Fruit fly (Drosophila melanogaster) whole organism, prepupa: ENCODE data around the gene Cpr62Bb.

Experiments
- CG10631 ChIP-seq: fragments of 200-800 bp; sonication (Bioruptor generic); optimal IDR thresholded peaks from 2 replicates; lab custom pipeline; 2016; ENCODE audit warnings: missing biosample characterization, missing genetic modification characterization
- CG10669 ChIP-seq: fragments of 200-800 bp; sonication (Bioruptor generic); optimal IDR thresholded peaks from 3 replicates; lab custom pipeline; 2018; ENCODE audit warnings: missing biosample characterization, mild to moderate bottlenecking, missing genetic modification characterization, moderate library complexity
- CG11294 ChIP-seq: fragments of 200-800 bp; sonication (Bioruptor generic); IDR thresholded peaks from 2 replicates; pipeline ENCODE4 v1.3.6; 2022; ENCODE audit warnings: missing biosample characterization, missing genetic modification characterization
- CG11762 ChIP-seq: fragments of 200-800 bp; sonication (Bioruptor generic); optimal IDR thresholded peaks from 3 replicates; lab custom pipeline; 2016; ENCODE audit warnings: missing biosample characterization, missing genetic modification characterization; ENCODE audit not compliant: insufficient read depth
- CG11902 ChIP-seq: fragments of 200-800 bp; sonication (Bioruptor generic); optimal IDR thresholded peaks from 3 replicates; lab custom pipeline; 2016; ENCODE audit warnings: missing biosample characterization, missing genetic modification characterization
- CG1621 ChIP-seq: fragments of 200-800 bp; sonication (Bioruptor generic); optimal IDR thresholded peaks from 3 replicates; lab custom pipeline; 2018; ENCODE audit warnings: missing biosample characterization, mild to moderate bottlenecking, missing genetic modification characterization
- CG16779 ChIP-seq: fragments of 200-800 bp; sonication (Bioruptor generic); optimal IDR thresholded peaks from 3 replicates; lab custom pipeline; 2017; ENCODE audit warnings: missing biosample characterization, mild to moderate bottlenecking, missing genetic modification characterization
- CG3032 ChIP-seq: fragments of 200-800 bp; optimal IDR thresholded peaks from 2 replicates; lab custom pipeline; 2019; ENCODE audit warnings: missing biosample characterization, mild to moderate bottlenecking, missing genetic modification characterization, moderate library complexity
- CG31627 ChIP-seq: fragments of 200-800 bp; sonication (Bioruptor generic); optimal IDR thresholded peaks from 3 replicates; lab custom pipeline; 2016; ENCODE audit warnings: missing biosample characterization, missing genetic modification characterization
- CG32006 ChIP-seq: fragments of 200-800 bp; sonication (Bioruptor generic); optimal IDR thresholded peaks from 3 replicates; lab custom pipeline; 2017; ENCODE audit warnings: missing biosample characterization, mild to moderate bottlenecking, missing genetic modification characterization
- CG3919 ChIP-seq: fragments of 200-800 bp; sonication (Bioruptor generic); optimal IDR thresholded peaks from 3 replicates; lab custom pipeline; 2016; ENCODE audit warnings: missing biosample characterization, missing genetic modification characterization
- CG6163 ChIP-seq: fragments of 200-800 bp; sonication (Bioruptor generic); IDR thresholded peaks from 3 replicates; pipeline ENCODE4 v1.3.6; 2022; ENCODE audit warnings: missing biosample characterization, missing genetic modification characterization
- CG6276 ChIP-seq: fragments of 200-800 bp; sonication (Bioruptor generic); optimal IDR thresholded peaks from 2 replicates; lab custom pipeline; 2017; ENCODE audit warnings: missing biosample characterization, mild to moderate bottlenecking, missing genetic modification characterization
- CG6808 ChIP-seq: fragments of 200-800 bp; sonication (Bioruptor generic); optimal IDR thresholded peaks from 3 replicates; lab custom pipeline; 2017; ENCODE audit warnings: missing biosample characterization, missing genetic modification characterization, mild to moderate bottlenecking, moderate library complexity, missing genetic modification reagents
- CG6854 ChIP-seq: fragments of 200-800 bp; sonication (Bioruptor generic); optimal IDR thresholded peaks from 2 replicates; lab custom pipeline; 2017; ENCODE audit warnings: missing biosample characterization, mild to moderate bottlenecking, missing genetic modification characterization
- CG8119 ChIP-seq: fragments of 200-800 bp; sonication (Bioruptor generic); IDR thresholded peaks from 3 replicates; pipeline ENCODE4 v1.3.6; 2022; ENCODE audit warnings: missing biosample characterization, missing genetic modification characterization
- CG8319 ChIP-seq: fragments of 200-800 bp; sonication (Bioruptor generic); optimal IDR thresholded peaks from 3 replicates; lab custom pipeline; 2016; ENCODE audit warnings: missing biosample characterization, missing genetic modification characterization
- CG8632 ChIP-seq: fragments of 200-800 bp; sonication (Bioruptor generic); optimal IDR thresholded peaks from 3 replicates; lab custom pipeline; 2016; ENCODE audit warnings: missing biosample characterization, missing genetic modification characterization
- Eip75B ChIP-seq: fragments of 200-800 bp; sonication (Bioruptor generic); optimal IDR thresholded peaks from 3 replicates; lab custom pipeline; 2016; ENCODE audit warnings: missing biosample characterization, missing genetic modification characterization
- Eip78C ChIP-seq: fragments of 200-800 bp; sonication (Bioruptor generic); peaks from one replicate; lab custom pipeline; 2016; ENCODE audit warnings: missing biosample characterization, missing genetic modification characterization
- Eip93F ChIP-seq: fragments of 200-800 bp; sonication (Bioruptor generic); optimal IDR thresholded peaks from 2 replicates; lab custom pipeline; 2016; ENCODE audit warnings: missing biosample characterization, mild to moderate bottlenecking, missing genetic modification characterization
- Ets21C ChIP-seq: fragments of 200-800 bp; sonication (Bioruptor generic); optimal IDR thresholded peaks from 3 replicates; lab custom pipeline; 2016; ENCODE audit warnings: missing biosample characterization, missing genetic modification characterization
- Ets96B ChIP-seq: fragments of 200-800 bp; optimal IDR thresholded peaks from 2 replicates; lab custom pipeline; 2019; ENCODE audit warnings: missing biosample characterization, mild to moderate bottlenecking, missing genetic modification characterization, moderate library complexity
- Gug ChIP-seq: fragments of 200-800 bp; sonication (Bioruptor generic); IDR thresholded peaks from 2 replicates; pipeline ENCODE4 v1.3.6; 2022; ENCODE audit warnings: missing biosample characterization, missing genetic modification characterization
- Hr38 ChIP-seq: sonication (Bioruptor generic); optimal IDR thresholded peaks from 2 replicates; lab custom pipeline; 2016; ENCODE audit warnings: missing biosample characterization, missing genetic modification characterization
- Hr39 ChIP-seq: fragments of 200-800 bp; sonication (Bioruptor generic); optimal IDR thresholded peaks from 2 replicates; lab custom pipeline; 2016; ENCODE audit warnings: missing biosample characterization, missing genetic modification characterization
- OdsH ChIP-seq: fragments of 200-800 bp; sonication (Bioruptor generic); optimal IDR thresholded peaks from 3 replicates; lab custom pipeline; 2016; ENCODE audit warnings: missing biosample characterization, missing genetic modification characterization
- Smox ChIP-seq: fragments of 200-800 bp; sonication (Bioruptor generic); optimal IDR thresholded peaks from 3 replicates; lab custom pipeline; 2016; ENCODE audit warnings: missing biosample characterization, missing genetic modification characterization
- Sox102F ChIP-seq: fragments of 200-800 bp; sonication (Bioruptor generic); optimal IDR thresholded peaks from 2 replicates; lab custom pipeline; 2016; ENCODE audit warnings: missing biosample characterization, mild to moderate bottlenecking, missing genetic modification characterization
- Sox14 ChIP-seq: fragments of 200-800 bp; sonication (Bioruptor generic); optimal IDR thresholded peaks from 3 replicates; lab custom pipeline; 2016; ENCODE audit warnings: missing biosample characterization, missing genetic modification characterization
- Sox15 ChIP-seq: fragments of 200-800 bp; sonication (Bioruptor generic); optimal IDR thresholded peaks from 3 replicates; lab custom pipeline; 2016; ENCODE audit warnings: missing biosample characterization, missing genetic modification characterization
- achi ChIP-seq: fragments of 200-800 bp; sonication (Bioruptor generic); optimal IDR thresholded peaks from 3 replicates; lab custom pipeline; 2016; ENCODE audit warnings: missing biosample characterization, missing genetic modification characterization
- dac ChIP-seq: fragments of 200-800 bp; sonication (Bioruptor generic); optimal IDR thresholded peaks from 2 replicates; lab custom pipeline; 2017; ENCODE audit warnings: missing biosample characterization, mild to moderate bottlenecking, missing genetic modification characterization
- eg ChIP-seq: fragments of 200-800 bp; sonication (Bioruptor generic); IDR thresholded peaks from 3 replicates; pipeline ENCODE4 v1.3.6; 2022; ENCODE audit warnings: missing biosample characterization, missing genetic modification characterization
- esn ChIP-seq: fragments of 200-800 bp; sonication (Bioruptor generic); optimal IDR thresholded peaks from 2 replicates; lab custom pipeline; 2016; ENCODE audit warnings: missing biosample characterization, mild to moderate bottlenecking, missing genetic modification characterization, moderate library complexity
- fd59A ChIP-seq: fragments of 200-800 bp; sonication (Bioruptor generic); optimal IDR thresholded peaks from 2 replicates; lab custom pipeline; 2017; ENCODE audit warnings: missing biosample characterization, mild to moderate bottlenecking, missing genetic modification characterization, missing genetic modification reagents
- fd85E ChIP-seq: fragments of 200-800 bp; sonication (Bioruptor generic); optimal IDR thresholded peaks from 3 replicates; lab custom pipeline; 2016; ENCODE audit warnings: missing biosample characterization, missing genetic modification characterization
- lz ChIP-seq: fragments of 200-800 bp; sonication (Bioruptor generic); optimal IDR thresholded peaks from 3 replicates; lab custom pipeline; 2016; ENCODE audit warnings: missing biosample characterization, missing genetic modification characterization
- net ChIP-seq: fragments of 200-800 bp; sonication (Bioruptor generic); optimal IDR thresholded peaks from 3 replicates; lab custom pipeline; 2016; ENCODE audit warnings: missing biosample characterization, missing genetic modification characterization
- pdm3 ChIP-seq: fragments of 200-800 bp; sonication (Bioruptor generic); optimal IDR thresholded peaks from 3 replicates; lab custom pipeline; 2016; ENCODE audit warnings: missing biosample characterization, missing genetic modification characterization
- salr ChIP-seq, 2 experiments: fragments of 200-800 bp; sonication (Bioruptor generic); optimal IDR thresholded peaks; 3 replicates each; lab custom pipeline; 2016 to 2018; ENCODE audit warnings: missing biosample characterization in 2 of 2, missing genetic modification characterization in 2 of 2, mild to moderate bottlenecking in 1 of 2
- spab ChIP-seq: fragments of 200-800 bp; sonication (Bioruptor generic); optimal IDR thresholded peaks from 2 replicates; lab custom pipeline; 2017; ENCODE audit warnings: missing biosample characterization, mild to moderate bottlenecking, missing genetic modification characterization, missing genetic modification reagents
- ss ChIP-seq, 2 experiments: fragments of 200-800 bp; sonication (Bioruptor generic); optimal IDR thresholded peaks; 2 replicates in 1 of 2; 3 replicates in 1 of 2; lab custom pipeline; 2017 to 2018; ENCODE audit warnings: mild to moderate bottlenecking in 2 of 2, missing biosample characterization in 2 of 2, missing genetic modification characterization in 2 of 2, moderate library complexity in 1 of 2
- svp ChIP-seq: fragments of 200-800 bp; sonication (Bioruptor generic); peaks from one replicate; lab custom pipeline; 2016; ENCODE audit warnings: missing biosample characterization, missing genetic modification characterization
- vri ChIP-seq: fragments of 200-800 bp; sonication (Bioruptor generic); optimal IDR thresholded peaks from 3 replicates; lab custom pipeline; 2016; ENCODE audit warnings: missing biosample characterization, mild to moderate bottlenecking, missing genetic modification characterization

Gene Cpr62Bb

DNA sequence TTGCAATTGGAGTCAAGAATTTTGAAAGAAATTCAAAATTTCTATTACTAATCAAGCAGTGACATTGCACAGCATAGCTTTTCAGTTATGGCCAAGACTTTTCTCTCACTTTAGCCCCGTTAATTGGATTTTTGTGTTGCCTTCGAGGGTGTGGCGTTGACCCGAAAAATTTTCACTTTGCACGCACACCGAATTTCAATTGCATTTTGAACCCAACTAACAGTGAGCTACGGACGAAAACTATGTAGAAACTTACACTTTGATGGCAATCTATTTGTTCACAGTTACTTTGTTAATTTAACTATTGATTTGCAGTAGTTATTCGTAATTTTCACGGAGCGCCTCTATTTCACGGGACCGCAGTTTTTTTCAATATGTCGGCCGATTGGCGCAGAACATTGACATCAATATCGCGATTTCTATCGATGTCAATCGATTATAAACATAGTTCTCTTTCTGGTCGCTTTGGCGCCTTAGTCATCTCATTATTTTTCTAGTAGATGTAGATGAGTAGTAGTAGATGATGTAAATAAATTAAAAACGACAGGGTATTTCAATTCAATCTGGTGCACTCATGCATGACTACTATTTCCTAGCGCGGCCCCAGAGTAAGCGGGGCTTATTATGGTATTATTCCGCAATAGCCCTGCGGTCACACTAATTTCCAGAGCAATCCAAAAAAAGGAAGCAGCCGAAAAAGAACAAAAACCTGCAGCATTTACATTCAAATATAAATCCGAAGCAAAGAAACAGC, 39.8 kb downstream of the Cpr62Bb start, which contains the start of the genes alpha-Spec, dlt and Cdc37 (continued):
- peak; percentile 39 for TF ChIP-seq esn (GFP tag; lab: Kevin White, UChicago)
- no peak for TF ChIP-seq CG6808
- TF ChIP-seq Sox14 (GFP tag; lab: Kevin White, UChicago), result peak; percentile 70
- no peak for TF ChIP-seq dac
- TF ChIP-seq CG10669, result no peak
- TF ChIP-seq vri (GFP tag; lab: Kevin White, UChicago), result no peak
- TF ChIP-seq CG6163 (GFP tag; lab: Robert Waterston, UW), result no peak
- peak; percentile 42 for TF ChIP-seq CG1621 (tag; lab: Kevin White, UChicago)
- no peak for TF ChIP-seq net
- TF ChIP-seq CG11902 (GFP tag; lab: Kevin White, UChicago), result no peak
- no peak for TF ChIP-seq Smox (GFP tag; lab: Kevin White, UChicago)
- no peak for TF ChIP-seq Hr38 (GFP tag; lab: Kevin White, UChicago)
- TF ChIP-seq CG8319 (GFP tag; lab: Kevin White, UChicago), result no peak
- peak; percentile 35 for TF ChIP-seq lz (GFP tag; lab: Kevin White, UChicago)
- no peak for TF ChIP-seq Eip78C (GFP tag; lab: Kevin White, UChicago)
- no peak for TF ChIP-seq CG8632 (GFP tag; lab: Kevin White, UChicago)
- no peak for TF ChIP-seq pdm3 (GFP tag; lab: Kevin White, UChicago)
- peak; percentile 21 for TF ChIP-seq CG3032 (tag; lab: Kevin White, UChicago)
- TF ChIP-seq CG31627, result peak; percentile 27
- TF ChIP-seq svp (GFP tag; lab: Kevin White, UChicago), result no peak
- no peak for TF ChIP-seq Ets21C (GFP tag; lab: Kevin White, UChicago)
- TF ChIP-seq CG6276 (GFP tag; lab: Kevin White, UChicago), result no peak
- TF ChIP-seq CG8119 (GFP tag; lab: Robert Waterston, UW), result 0 out of 3 replicates have a peak, but pooled peaks have one; percentile 27
- TF ChIP-seq CG11762, result no peak
- TF ChIP-seq salr (GFP tag; optimal IDR thresholded peaks at IDR 0.05; lab: Kevin White, UChicago), result peak in 1 of 2 experiments; percentile 3
- no peak for TF ChIP-seq fd85E
- TF ChIP-seq CG6854 (GFP tag; lab: Kevin White, UChicago), result no peak
- no peak for TF ChIP-seq Gug (GFP tag; lab: Robert Waterston, UW)
- TF ChIP-seq CG16779, result no peak
- TF ChIP-seq OdsH (GFP tag; lab: Kevin White, UChicago), result no peak
- TF ChIP-seq ss (GFP tag; optimal IDR thresholded peaks at IDR 0.05; lab: Kevin White, UChicago), result no peak
- 0 out of 3 replicates have a peak, but pooled peaks have one; percentile 29 for TF ChIP-seq eg (GFP tag; lab: Robert Waterston, UW)
- TF ChIP-seq CG3919 (GFP tag; lab: Kevin White, UChicago), result no peak
- no peak for TF ChIP-seq Sox102F (GFP tag; lab: Kevin White, UChicago)
- no peak for TF ChIP-seq Eip75B
- no peak for TF ChIP-seq CG32006 (GFP tag; lab: Kevin White, UChicago)
- TF ChIP-seq Hr39, result no peak
- TF ChIP-seq spab (GFP tag; lab: Kevin White, UChicago), result no peak
- no peak for TF ChIP-seq CG10631 (GFP tag; lab: Kevin White, UChicago)
- TF ChIP-seq, all 60 proteins: peak for 12

DNA sequence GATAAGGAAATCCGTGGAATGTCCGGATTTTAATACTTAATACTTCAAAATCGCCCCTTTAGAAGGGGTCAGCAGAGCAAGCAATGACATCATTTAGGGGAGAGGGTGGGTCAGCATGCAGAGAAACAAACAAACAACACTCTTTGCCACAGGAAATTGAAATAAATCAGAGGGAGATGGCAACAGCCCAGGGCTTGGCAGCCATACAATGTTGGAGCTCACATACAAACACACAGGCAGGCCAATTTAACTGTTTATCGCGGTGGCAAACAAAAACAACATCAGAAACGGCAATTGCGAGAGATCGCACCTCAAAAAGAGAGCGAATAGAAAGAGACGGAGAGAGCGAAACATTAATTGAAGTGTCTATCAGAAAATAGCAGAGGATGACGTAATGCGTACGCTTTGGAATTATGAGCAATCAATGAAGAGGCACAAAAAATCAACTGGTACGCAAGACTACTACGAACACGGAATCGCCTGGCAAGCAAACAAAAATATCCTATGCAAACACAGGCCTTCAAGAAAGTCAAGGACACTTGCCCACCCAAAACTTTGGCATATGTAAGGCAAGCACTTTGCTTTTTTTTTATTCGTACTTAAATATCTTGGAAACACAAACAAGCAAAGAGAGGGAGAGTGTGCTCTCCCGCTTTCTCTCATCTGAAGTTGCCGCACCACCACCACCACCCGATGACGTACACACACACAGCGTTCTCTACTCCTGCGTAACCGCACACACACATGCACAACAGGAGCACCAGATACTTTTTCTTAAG, 40.6 kb downstream of the Cpr62Bb start:
- TF ChIP-seq Sox15, result no peak
- no peak for TF ChIP-seq Smox (GFP tag; lab: Kevin White, UChicago)
- 0 out of 3 replicates have a peak, but pooled peaks have one; percentile 23 for TF ChIP-seq eg (GFP tag; lab: Robert Waterston, UW)
- TF ChIP-seq CG31627, result no peak
- no peak for TF ChIP-seq Ets96B
- TF ChIP-seq CG3919 (GFP tag; lab: Kevin White, UChicago), result no peak
- no peak for TF ChIP-seq pdm3 (GFP tag; lab: Kevin White, UChicago)
- TF ChIP-seq Eip75B, result no peak
- TF ChIP-seq CG11294 (GFP tag; lab: Robert Waterston, UW), result no peak
- peak; percentile 15 for TF ChIP-seq CG6854 (GFP tag; lab: Kevin White, UChicago)
- TF ChIP-seq CG6163 (GFP tag; lab: Robert Waterston, UW), result peak; percentile 56
- TF ChIP-seq fd59A (GFP tag; lab: Kevin White, UChicago), result no peak
- TF ChIP-seq Hr39, result no peak
- TF ChIP-seq spab (GFP tag; lab: Kevin White, UChicago), result no peak
- TF ChIP-seq Eip93F (GFP tag; lab: Kevin White, UChicago), result no peak
- peak; percentile 33; the same call in 2 of the 3 replicates for TF ChIP-seq CG8119 (GFP tag; lab: Robert Waterston, UW)
- TF ChIP-seq dac, result no peak
- no peak for TF ChIP-seq CG8319 (GFP tag; lab: Kevin White, UChicago)
- TF ChIP-seq achi (GFP tag; lab: Kevin White, UChicago), result no peak
- peak; percentile 90 for TF ChIP-seq vri (GFP tag; lab: Kevin White, UChicago)
- no peak for TF ChIP-seq net
- TF ChIP-seq CG8632 (GFP tag; lab: Kevin White, UChicago), result no peak
- no peak for TF ChIP-seq Sox14 (GFP tag; lab: Kevin White, UChicago)
- TF ChIP-seq CG32006 (GFP tag; lab: Kevin White, UChicago), result no peak
- peak in 1 of 2 experiments; percentile 2 for TF ChIP-seq ss (GFP tag; optimal IDR thresholded peaks at IDR 0.05; lab: Kevin White, UChicago)
